Worm (Caenorhabditis elegans): ENCODE data around the gene Y54G2A.10.
A peak's percentile ranks its signal among the peaks of the same experiment; 100 is the strongest.

Gene Y54G2A.10

DNA sequence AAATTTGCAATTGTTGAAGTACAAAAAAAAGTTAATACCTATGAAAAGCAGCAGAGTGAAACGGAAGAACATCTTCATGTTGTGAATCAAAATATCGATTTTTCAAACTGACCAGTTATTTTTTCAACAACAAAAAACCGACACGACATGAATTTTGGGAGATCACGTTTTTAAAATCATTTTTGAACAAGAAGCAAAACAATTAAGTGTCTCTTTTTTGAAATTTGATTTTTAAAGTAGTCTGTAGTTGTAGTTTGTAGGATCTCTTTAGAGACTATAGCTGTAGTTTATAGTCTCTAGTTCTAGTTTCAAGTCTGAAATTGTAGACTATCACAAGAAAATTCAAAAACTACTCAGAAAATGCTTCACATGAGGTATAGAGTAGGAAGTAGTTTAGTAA is 44.4 kb downstream of the Y54G2A.10 start, which contains the start of gene Y54G2A.15:
TSS of gene Y54G2A.15 (minus strand) at position 101 of the 400 bp plus-strand sequence.
- TF ChIP-seq blmp-1 (tag; optimal IDR thresholded peaks at IDR 0.05) (no peak), unc-30 (tag; optimal IDR thresholded peaks at IDR 0.05) (no peak), Y116A8C.19 (tag; optimal IDR thresholded peaks at IDR 0.05; ENCODE audit: borderline replicate concordance) (no peak), ama-1 (optimal IDR thresholded peaks at IDR 0.05) (no peak), jun-1 (tag; optimal IDR thresholded peaks at IDR 0.05) (no peak), xbp-1 (tag; optimal IDR thresholded peaks at IDR 0.05) (no peak), unc-86 (tag; optimal IDR thresholded peaks at IDR 0.05) (no peak), fos-1 (tag; optimal IDR thresholded peaks at IDR 0.05) (no peak), elt-3 (tag; optimal IDR thresholded peaks at IDR 0.05) (no peak), efl-1 (optimal IDR thresholded peaks at IDR 0.05) (no peak), efl-1 (GFP tag; optimal IDR thresholded peaks at IDR 0.05 in 1 of 2) (no peak), tbx-2 (tag; optimal IDR thresholded peaks at IDR 0.05) (no peak), egl-27 (tag; optimal IDR thresholded peaks at IDR 0.05) (no peak), aly-2 (tag; optimal IDR thresholded peaks at IDR 0.05) (no peak), nhr-237 (tag; optimal IDR thresholded peaks at IDR 0.05) (no peak), swsn-7 (tag; optimal IDR thresholded peaks at IDR 0.05) (no peak), fkh-4 (tag; optimal IDR thresholded peaks at IDR 0.05; ENCODE audit: borderline replicate concordance) (no peak)

DNA sequence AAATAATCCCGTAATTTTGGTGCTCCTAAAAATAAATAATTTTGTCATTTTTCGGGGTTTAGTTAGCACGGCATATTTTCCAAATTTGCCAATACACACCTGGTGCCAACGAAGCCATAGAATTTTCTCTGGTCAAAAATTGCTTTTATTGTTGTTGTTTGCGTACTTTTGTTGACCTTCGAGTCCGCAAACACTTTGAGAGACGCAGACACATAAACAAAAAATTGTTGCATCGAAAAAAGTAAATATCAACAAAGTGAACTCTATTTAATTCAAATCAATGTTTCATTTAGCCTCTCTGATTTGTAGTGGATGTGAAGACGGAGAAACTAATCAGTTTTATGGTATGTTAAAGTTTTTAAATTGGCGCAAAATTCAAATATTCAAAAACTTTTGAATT is 46.8 kb downstream of the Y54G2A.10 start, which contains the start of gene Y54G2A.40:
TSS of gene Y54G2A.40 (plus strand) at position 213 of the 400 bp plus-strand sequence.
- TF ChIP-seq unc-86 (tag; optimal IDR thresholded peaks at IDR 0.05) (no peak), dpl-1 (GFP tag; optimal IDR thresholded peaks at IDR 0.05) (peak; percentile 3 to 70 (median 38)), lsy-2 (tag; optimal IDR thresholded peaks at IDR 0.05) (peak; percentile 32 to 64), lin-35 (GFP tag; optimal IDR thresholded peaks at IDR 0.05) (peak; percentile 29 to 56), efl-1 (optimal IDR thresholded peaks at IDR 0.05) (peak; percentile 58 to 68), efl-1 (GFP tag; optimal IDR thresholded peaks at IDR 0.05 in 1 of 2) (peak; percentile 31 to 56), mep-1 (tag; optimal IDR thresholded peaks at IDR 0.05) (peak; percentile 8), ceh-82 (tag; optimal IDR thresholded peaks at IDR 0.05) (no peak), F16B12.6 (tag; optimal IDR thresholded peaks at IDR 0.05) (peak; percentile 77)

DNA sequence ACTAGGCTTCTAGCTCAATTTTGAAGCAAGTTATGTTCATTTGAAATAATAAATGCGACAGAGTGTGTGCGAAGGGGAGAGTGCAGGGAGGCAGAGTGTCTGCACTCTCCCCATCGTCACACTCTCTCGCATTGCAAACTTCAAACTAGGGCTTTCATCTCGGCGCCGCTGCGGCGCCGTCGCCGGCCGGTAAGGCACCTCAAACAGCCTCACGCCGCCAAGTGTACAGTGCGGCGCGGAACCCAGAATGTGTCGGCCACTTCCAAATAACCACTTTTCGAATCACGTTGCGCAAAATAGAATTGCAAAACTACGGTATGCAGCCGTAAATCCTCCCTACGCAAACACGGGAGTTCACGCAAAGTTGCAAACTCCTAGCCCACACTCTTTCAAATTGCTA is 49.8 kb downstream of the Y54G2A.10 start:
- no peak for TF ChIP-seq dpl-1 (GFP tag; optimal IDR thresholded peaks at IDR 0.05)
- no peak for TF ChIP-seq C04F5.9 (tag; optimal IDR thresholded peaks at IDR 0.05)
- no peak for TF ChIP-seq tlp-1 (tag; optimal IDR thresholded peaks at IDR 0.05)
- no peak for TF ChIP-seq unc-130 (tag; optimal IDR thresholded peaks at IDR 0.05)
- TF ChIP-seq nhr-76 (tag; optimal IDR thresholded peaks at IDR 0.05): no peak
- no peak for TF ChIP-seq unc-30 (tag; optimal IDR thresholded peaks at IDR 0.05)
- TF ChIP-seq F16B12.6 (tag; optimal IDR thresholded peaks at IDR 0.05): no peak
- no peak for TF ChIP-seq isw-1 (GFP tag; IDR thresholded peaks at IDR 0.05)
- no peak for TF ChIP-seq ceh-82 (tag; optimal IDR thresholded peaks at IDR 0.05)
- TF ChIP-seq hlh-17 (GFP tag; optimal IDR thresholded peaks at IDR 0.05; ENCODE audit: borderline replicate concordance): no peak
- no peak for TF ChIP-seq pqm-1 (tag; optimal IDR thresholded peaks at IDR 0.05)
- no peak for TF ChIP-seq sox-4 (tag; optimal IDR thresholded peaks at IDR 0.05)
- no peak for TF ChIP-seq lin-13 (GFP tag; optimal IDR thresholded peaks at IDR 0.05)

DNA sequence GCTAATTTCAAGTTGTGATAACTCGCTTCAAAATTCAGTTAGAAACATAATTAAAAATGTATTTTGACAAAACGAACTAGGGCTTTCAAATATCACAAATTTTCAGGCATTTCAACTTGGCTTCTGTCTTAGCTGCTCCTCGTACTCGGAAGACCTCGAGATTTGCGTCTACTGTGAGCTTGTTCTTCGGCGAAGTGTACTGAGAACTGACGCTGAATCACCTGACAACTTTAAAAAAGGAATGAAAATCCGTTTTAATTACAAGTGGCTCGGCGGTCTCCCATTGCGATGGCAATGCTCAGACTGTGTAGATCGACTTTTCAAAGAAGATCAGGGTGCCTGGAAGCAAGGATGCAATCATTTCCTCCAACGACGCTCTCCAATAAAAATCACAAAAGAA is 51.1 kb downstream of the Y54G2A.10 start, which contains the start of gene clec-85:
TSS of gene clec-85 (plus strand) at position 301 of the 400 bp plus-strand sequence.
- TF ChIP-seq nhr-19 (GFP tag; conservative IDR thresholded peaks at IDR 0.05) (no peak), F16B12.6 (tag; optimal IDR thresholded peaks at IDR 0.05) (no peak), nhr-84 (tag; optimal IDR thresholded peaks at IDR 0.05) (no peak), nhr-76 (tag; optimal IDR thresholded peaks at IDR 0.05) (no peak), ceh-63 (GFP tag; optimal IDR thresholded peaks at IDR 0.05) (no peak), zag-1 (tag; optimal IDR thresholded peaks at IDR 0.05) (no peak), jun-1 (tag; optimal IDR thresholded peaks at IDR 0.05) (no peak), nhr-20 (tag; optimal IDR thresholded peaks at IDR 0.05) (no peak), nhr-90 (tag; optimal IDR thresholded peaks at IDR 0.05; ENCODE audit: poor library complexity) (no peak), swsn-7 (tag; optimal IDR thresholded peaks at IDR 0.05) (no peak), skn-1 (tag; optimal IDR thresholded peaks at IDR 0.05) (no peak), xbp-1 (tag; optimal IDR thresholded peaks at IDR 0.05) (no peak)
